Fruit fly (Drosophila melanogaster) whole organism, embryonic: ENCODE measurements around the gene CG13299.

ENCODE experiments used
- Awh ChIP-seq: fragments of 200-800 bp; sonication (Bioruptor generic); IDR thresholded peaks from 2 replicates; pipeline ENCODE4, ENCODE4 v1.3.6; 2022; ENCODE audit warnings: missing biosample characterization, missing genetic modification characterization
- Blimp-1 ChIP-seq: fragments of 200-800 bp; sonication (Bioruptor generic); optimal IDR thresholded peaks from 3 replicates; lab custom pipeline; 2018; ENCODE audit warnings: missing biosample characterization, missing genetic modification characterization, mild to moderate bottlenecking, moderate library complexity, missing genetic modification reagents
- CG10321 ChIP-seq: fragments of 200-800 bp; sonication (Bioruptor generic); IDR thresholded peaks from 2 replicates; pipeline ENCODE4 v1.3.6; 2022; ENCODE audit warnings: missing biosample characterization, missing genetic modification characterization
- CG14050 ChIP-seq: fragments of 200-800 bp; sonication (Bioruptor generic); IDR thresholded peaks from 3 replicates; pipeline ENCODE4 v1.3.6; 2022; ENCODE audit warnings: missing biosample characterization, missing genetic modification characterization
- CG14710 ChIP-seq: fragments of 200-800 bp; sonication (Bioruptor generic); optimal IDR thresholded peaks from 3 replicates; lab custom pipeline; 2019; ENCODE audit warnings: missing biosample characterization, mild to moderate bottlenecking, missing genetic modification characterization, moderate library complexity
- CG1529 ChIP-seq: fragments of 200-800 bp; sonication (Bioruptor generic); optimal IDR thresholded peaks from 3 replicates; lab custom pipeline; 2018; ENCODE audit warnings: missing biosample characterization, missing genetic modification characterization
- CG1602 ChIP-seq: fragments of 200-800 bp; sonication (Bioruptor generic); optimal IDR thresholded peaks from 3 replicates; lab custom pipeline; 2016; ENCODE audit warnings: missing biosample characterization, missing genetic modification characterization
- CG17361 ChIP-seq: fragments of 200-800 bp; sonication (Bioruptor generic); IDR thresholded peaks from 3 replicates; pipeline ENCODE4 v1.3.6; 2022; ENCODE audit warnings: missing biosample characterization, missing genetic modification characterization
- CG17568 ChIP-seq: fragments of 200-800 bp; sonication (Bioruptor generic); optimal IDR thresholded peaks from 2 replicates; lab custom pipeline; 2018; ENCODE audit warnings: missing biosample characterization, mild to moderate bottlenecking, missing genetic modification characterization, moderate library complexity
- CG1832 ChIP-seq: fragments of 200-800 bp; sonication (Bioruptor generic); optimal IDR thresholded peaks from 2 replicates; lab custom pipeline; 2017; ENCODE audit warnings: missing biosample characterization, mild to moderate bottlenecking, missing genetic modification characterization, inconsistent platforms
- CG2116 ChIP-seq: fragments of 200-800 bp; sonication (Bioruptor generic); optimal IDR thresholded peaks from 3 replicates; lab custom pipeline; 2018; ENCODE audit warnings: missing biosample characterization, mild to moderate bottlenecking, missing genetic modification characterization
- CG2712 ChIP-seq: fragments of 200-800 bp; optimal IDR thresholded peaks from 3 replicates; lab custom pipeline; 2019; ENCODE audit warnings: missing biosample characterization, mild to moderate bottlenecking, missing genetic modification characterization, moderate library complexity
- CG31365 ChIP-seq: fragments of 200-800 bp; sonication (Bioruptor generic); optimal IDR thresholded peaks from 2 replicates; lab custom pipeline; 2018; ENCODE audit warnings: missing biosample characterization, mild to moderate bottlenecking, missing genetic modification characterization
- CG3281 ChIP-seq: fragments of 200-800 bp; sonication (Bioruptor generic); optimal IDR thresholded peaks from 3 replicates; lab custom pipeline; 2017; ENCODE audit warnings: missing biosample characterization, mild to moderate bottlenecking, missing genetic modification characterization
- CG3726 ChIP-seq: fragments of 200-800 bp; sonication (Bioruptor generic); IDR thresholded peaks from 3 replicates; pipeline ENCODE4, ENCODE4 v1.3.6; 2022; ENCODE audit warnings: missing biosample characterization, missing genetic modification characterization
- CG4360 ChIP-seq: fragments of 200-800 bp; sonication (Bioruptor generic); IDR thresholded peaks from 2 replicates; pipeline ENCODE4 v1.3.6; 2022; ENCODE audit warnings: missing biosample characterization, missing genetic modification characterization
- CG4707 ChIP-seq: fragments of 200-800 bp; sonication (Bioruptor generic); optimal IDR thresholded peaks from 2 replicates; lab custom pipeline; 2018; ENCODE audit warnings: missing biosample characterization, mild to moderate bottlenecking, missing genetic modification characterization, moderate library complexity
- CG5245 ChIP-seq: fragments of 200-800 bp; sonication (Bioruptor generic); optimal IDR thresholded peaks from 3 replicates; lab custom pipeline; 2016; ENCODE audit warnings: missing biosample characterization, missing genetic modification characterization
- CG6683 ChIP-seq: fragments of 200-800 bp; sonication (Bioruptor generic); optimal IDR thresholded peaks from 2 replicates; lab custom pipeline; 2017; ENCODE audit warnings: missing biosample characterization, mild to moderate bottlenecking, missing genetic modification characterization, missing genetic modification reagents
- CG7271 ChIP-seq: fragments of 200-800 bp; sonication (Bioruptor generic); optimal IDR thresholded peaks from 2 replicates; lab custom pipeline; 2018; ENCODE audit warnings: missing biosample characterization, mild to moderate bottlenecking, missing genetic modification characterization, moderate library complexity
- CG8089 ChIP-seq: fragments of 200-800 bp; sonication (Bioruptor generic); optimal IDR thresholded peaks from 3 replicates; lab custom pipeline; 2016; ENCODE audit warnings: missing biosample characterization, missing genetic modification characterization
- CkIIα-i1 ChIP-seq: fragments of 200-800 bp; sonication (Bioruptor generic); IDR thresholded peaks from 2 replicates; pipeline ENCODE4 v1.3.6; 2022; ENCODE audit warnings: missing biosample characterization, missing genetic modification characterization
- Deaf1 ChIP-seq: fragments of 200-800 bp; optimal IDR thresholded peaks from 3 replicates; lab custom pipeline; 2019; ENCODE audit warnings: missing biosample characterization, mild to moderate bottlenecking, missing genetic modification characterization, moderate library complexity
- ERR ChIP-seq: fragments of 200-800 bp; sonication (Bioruptor generic); optimal IDR thresholded peaks from 2 replicates; lab custom pipeline; 2016; ENCODE audit warnings: missing biosample characterization, missing genetic modification characterization
- Elba2 ChIP-seq: fragments of 200-800 bp; sonication (Bioruptor generic); optimal IDR thresholded peaks from 3 replicates; lab custom pipeline; 2016; ENCODE audit warnings: missing biosample characterization, missing genetic modification characterization
- HLH3B ChIP-seq: fragments of 200-800 bp; sonication (Bioruptor generic); IDR thresholded peaks from 2 replicates; pipeline ENCODE4 v1.3.6; 2022; ENCODE audit warnings: missing biosample characterization, missing genetic modification characterization
- MESR4 ChIP-seq: fragments of 200-800 bp; sonication (Bioruptor generic); optimal IDR thresholded peaks from 2 replicates; lab custom pipeline; 2018; ENCODE audit warnings: missing biosample characterization, mild to moderate bottlenecking, missing genetic modification characterization, moderate library complexity
- Meics ChIP-seq: fragments of 200-800 bp; sonication (Bioruptor generic); optimal IDR thresholded peaks from 2 replicates; lab custom pipeline; 2017; ENCODE audit warnings: missing biosample characterization, mild to moderate bottlenecking, missing genetic modification characterization
- Neu2 ChIP-seq: fragments of 200-800 bp; sonication (Bioruptor generic); optimal IDR thresholded peaks from 3 replicates; lab custom pipeline; 2016; ENCODE audit warnings: missing biosample characterization, missing genetic modification characterization, borderline replicate concordance
- Pdp1 ChIP-seq, 2 experiments: fragments of 200-800 bp; sonication (Bioruptor generic); optimal IDR thresholded peaks; 3 replicates each; lab custom pipeline; 2016; ENCODE audit warnings: missing biosample characterization in 2 of 2, missing genetic modification characterization in 2 of 2, mild to moderate bottlenecking in 1 of 2, moderate library complexity in 1 of 2
- Scr ChIP-seq: fragments of 200-800 bp; sonication (Bioruptor generic); IDR thresholded peaks from 2 replicates; pipeline ENCODE4 v1.3.6; 2022; ENCODE audit warnings: missing biosample characterization, missing genetic modification characterization; ENCODE audit not compliant: partially characterized antibody
- Taf1 ChIP-seq: fragments of 200-800 bp; sonication (Bioruptor generic); IDR thresholded peaks from 2 replicates; pipeline ENCODE4 v1.3.6; 2022; ENCODE audit warnings: missing biosample characterization, missing genetic modification characterization
- ap ChIP-seq: fragments of 200-800 bp; sonication (Bioruptor generic); IDR thresholded peaks from 2 replicates; pipeline ENCODE4 v1.3.6; 2022; ENCODE audit warnings: missing biosample characterization, missing genetic modification characterization
- cato ChIP-seq: fragments of 200-800 bp; sonication (Bioruptor generic); optimal IDR thresholded peaks from 2 replicates; lab custom pipeline; 2016; ENCODE audit warnings: missing biosample characterization, missing genetic modification characterization, borderline replicate concordance
- chinmo ChIP-seq: fragments of 200-800 bp; sonication (Bioruptor generic); IDR thresholded peaks from 4 replicates; pipeline ENCODE4 v1.3.6; 2022; ENCODE audit warnings: missing biosample characterization, missing genetic modification characterization; ENCODE audit not compliant: partially characterized antibody
- ci ChIP-seq: fragments of 200-800 bp; sonication (Bioruptor generic); IDR thresholded peaks from 3 replicates; pipeline ENCODE4 v1.3.6; 2022; ENCODE audit warnings: missing biosample characterization, missing genetic modification characterization
- dati ChIP-seq: fragments of 200-800 bp; sonication (Bioruptor generic); IDR thresholded peaks from 2 replicates; pipeline ENCODE4 v1.3.6; 2022; ENCODE audit warnings: missing biosample characterization, missing genetic modification characterization
- dm ChIP-seq: fragments of 200-800 bp; sonication (Bioruptor generic); optimal IDR thresholded peaks from 3 replicates; lab custom pipeline; 2016; ENCODE audit warnings: missing biosample characterization, missing genetic modification characterization
- dysf ChIP-seq: fragments of 200-800 bp; sonication (Bioruptor generic); IDR thresholded peaks from 3 replicates; pipeline ENCODE4 v1.3.6; 2022; ENCODE audit warnings: missing biosample characterization, missing genetic modification characterization
- gcm2 ChIP-seq: fragments of 200-800 bp; sonication (Bioruptor generic); optimal IDR thresholded peaks from 2 replicates; lab custom pipeline; 2016; ENCODE audit warnings: missing biosample characterization, missing genetic modification characterization
- inv ChIP-seq: fragments of 200-800 bp; sonication (Bioruptor generic); IDR thresholded peaks from 2 replicates; pipeline ENCODE4 v1.3.6; 2022; ENCODE audit warnings: missing biosample characterization, missing genetic modification characterization; ENCODE audit not compliant: partially characterized antibody
- prd ChIP-seq, 3 experiments: fragments of >200 bp in 2 of 3; fragments of 200-800 bp in 1 of 3; sonication (Bioruptor generic) in 1 of 3; optimal IDR thresholded peaks in 2 of 3; IDR thresholded peaks in 1 of 3; 2 replicates in 2 of 3; 3 replicates in 1 of 3; pipeline versions ENCODE4 v1.3.6 to Lab custom; 2017 to 2022; ENCODE audit warnings: missing biosample characterization in 1 of 3, missing genetic modification characterization in 1 of 3
- sens-2 ChIP-seq: fragments of 200-800 bp; sonication (Bioruptor generic); IDR thresholded peaks from 2 replicates; pipeline ENCODE4 v1.3.6; 2022; ENCODE audit warnings: missing biosample characterization, missing genetic modification characterization
- shn ChIP-seq: fragments of 200-800 bp; sonication (Bioruptor generic); optimal IDR thresholded peaks from 3 replicates; lab custom pipeline; 2016; ENCODE audit warnings: missing biosample characterization, missing genetic modification characterization
- sim ChIP-seq: fragments of 200-800 bp; sonication (Bioruptor generic); IDR thresholded peaks from 2 replicates; pipeline ENCODE4 v1.3.6; 2022; ENCODE audit warnings: missing biosample characterization, missing genetic modification characterization
- stwl ChIP-seq: fragments of 200-800 bp; sonication (Bioruptor generic); optimal IDR thresholded peaks from 3 replicates; lab custom pipeline; 2018; ENCODE audit warnings: missing biosample characterization, mild to moderate bottlenecking, missing genetic modification characterization, moderate library complexity
- trh ChIP-seq: fragments of 200-800 bp; sonication (Bioruptor generic); optimal IDR thresholded peaks from 2 replicates; lab custom pipeline; 2016; ENCODE audit warnings: missing biosample characterization, missing genetic modification characterization
- yki ChIP-seq: fragments of >200 bp; optimal IDR thresholded peaks from 3 replicates; lab custom pipeline; 2018
- z ChIP-seq: fragments of 200-800 bp; sonication (Bioruptor generic); IDR thresholded peaks from 3 replicates; pipeline ENCODE4 v1.3.6; 2022; ENCODE audit warnings: missing biosample characterization, missing genetic modification characterization
- zfh1 ChIP-seq: fragments of 200-800 bp; sonication (Bioruptor generic); IDR thresholded peaks from 3 replicates; pipeline ENCODE4 v1.3.6; 2022; ENCODE audit warnings: missing biosample characterization, missing genetic modification characterization

CG13299 gene

dm6 chr3L:6217806-6218205 lies 14.4 kb downstream of the CG13299 start, which contains the start of gene LanA (continued):
- TF ChIP-seq CG4360 (peak; percentile 15; the same call in 1 of the 2 replicates), Meics (no peak), chinmo (no peak), shn (GFP tag; lab: Kevin White, UChicago) (no peak), MESR4 (GFP tag; lab: Kevin White, UChicago) (peak; percentile 24), HLH3B (GFP tag; lab: Robert Waterston, UW) (no peak; the same call in 1 of the 2 replicates), sens-2 (0 out of 2 replicates have a peak, but pooled peaks have one; percentile 31), CG2116 (GFP tag; lab: Kevin White, UChicago) (no peak), Deaf1 (tag; lab: Kevin White, UChicago) (peak; percentile 98), Scr (GFP tag; lab: Robert Waterston, UW) (0 out of 2 replicates have a peak, but pooled peaks have one; percentile 20), CG4707 (GFP tag; lab: Kevin White, UChicago) (peak; percentile 7), CG2712 (tag; lab: Kevin White, UChicago) (peak; percentile 20), CG1832 (peak; percentile 15), Blimp-1 (GFP tag; lab: Kevin White, UChicago) (peak; percentile 65), dati (no peak), dysf (no peak), z (GFP tag; lab: Robert Waterston, UW) (peak; percentile 28; the same call in 1 of the 3 replicates), inv (GFP tag; lab: Robert Waterston, UW) (no peak), ci (GFP tag; lab: Robert Waterston, UW) (peak; percentile 49; the same call in 2 of the 3 replicates), Taf1 (GFP tag; lab: Robert Waterston, UW) (no peak), CG17568 (GFP tag; lab: Kevin White, UChicago) (peak; percentile 44), Awh (peak; percentile 27; the same call in 1 of the 2 replicates), stwl (peak; percentile 7), Elba2 (GFP tag; lab: Kevin White, UChicago) (no peak), CG14710 (no peak), CG7271 (tag; lab: Kevin White, UChicago) (peak; percentile 31), prd (optimal IDR thresholded peaks at IDR 0.05; lab: Kevin White, UChicago) (no peak), prd (GFP tag; IDR thresholded peaks at IDR 0.05; lab: Robert Waterston, UW) (0 out of 3 replicates have a peak, but pooled peaks have one; percentile 3), CkIIα-i1 (GFP tag; lab: Robert Waterston, UW) (no peak)
- TF ChIP-seq, all 482 proteins: peak for 83

DNA sequence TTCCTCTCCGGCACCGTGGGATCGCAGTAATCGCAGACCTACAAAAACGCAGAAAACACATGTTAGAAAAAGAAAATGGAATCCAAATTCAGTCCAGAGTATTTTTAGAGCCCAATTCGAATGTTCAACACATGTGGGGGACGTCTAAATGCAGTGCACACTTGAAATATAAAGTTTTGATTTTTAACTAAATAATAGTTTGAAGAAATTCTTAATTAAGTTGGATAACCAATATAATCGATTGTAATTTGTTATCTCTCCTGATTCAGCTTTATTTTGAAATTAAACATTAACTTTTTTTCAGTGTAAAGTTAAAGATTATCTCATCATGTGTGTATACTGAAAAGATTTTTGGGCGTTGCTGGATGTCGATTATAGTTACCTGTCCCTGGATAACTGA lies 14.9 kb downstream of the CG13299 start:
- TF ChIP-seq yki (no peak), gcm2 (GFP tag; lab: Kevin White, UChicago) (no peak), CG14710 (peak; percentile 81), CG14050 (GFP tag; lab: Robert Waterston, UW) (peak; percentile 37; the same call in 1 of the 3 replicates), ERR (GFP tag; lab: Kevin White, UChicago) (no peak), zfh1 (peak; percentile 69; the same call in 2 of the 3 replicates), CG1602 (GFP tag; lab: Kevin White, UChicago) (peak; percentile 64), Neu2 (GFP tag; lab: Kevin White, UChicago) (no peak), CG8089 (GFP tag; lab: Kevin White, UChicago) (no peak), CG1529 (GFP tag; lab: Kevin White, UChicago) (peak; percentile 53), sens-2 (peak; percentile 48; the same call in 1 of the 2 replicates), CG3726 (GFP tag; lab: Robert Waterston, UW) (peak; percentile 36; the same call in 1 of the 3 replicates), CG6683 (GFP tag; lab: Kevin White, UChicago) (peak; percentile 6), CG10321 (peak; percentile 16; the same call in 1 of the 2 replicates), CG3281 (peak; percentile 11), Pdp1 (GFP tag; optimal IDR thresholded peaks at IDR 0.05; lab: Kevin White, UChicago) (peak; percentile 22 to 75), CG5245 (GFP tag; lab: Kevin White, UChicago) (peak; percentile 50), dm (GFP tag; lab: Kevin White, UChicago) (peak; percentile 19), CG31365 (tag; lab: Kevin White, UChicago) (no peak), trh (peak; percentile 19), cato (GFP tag; lab: Kevin White, UChicago) (peak; percentile 15), sim (GFP tag; lab: Robert Waterston, UW) (peak; percentile 47; the same call in 1 of the 2 replicates), ap (0 out of 2 replicates have a peak, but pooled peaks have one; percentile 26), CG17361 (GFP tag; lab: Robert Waterston, UW) (peak; percentile 82)
